Worm (Caenorhabditis elegans) whole organism, L2 larva: ENCODE measurements around the gene zig-2.

Experiments
- ama-1 ChIP-seq: fragments of 150-350 bp; optimal IDR thresholded peaks from 2 replicates; lab custom pipeline; 2018; ENCODE audit warnings: inconsistent platforms
- ceh-16 ChIP-seq: fragments of 150-350 bp; optimal IDR thresholded peaks from 2 replicates; lab custom pipeline; 2014; ENCODE audit warnings: missing biosample characterization, missing genetic modification characterization
- ceh-82 ChIP-seq: fragments of 150-350 bp; optimal IDR thresholded peaks from 2 replicates; lab custom pipeline; 2014; ENCODE audit warnings: missing biosample characterization, missing genetic modification characterization
- elt-3 ChIP-seq: sonication (generic microtip); optimal IDR thresholded peaks from 2 replicates; lab custom pipeline; 2017; ENCODE audit warnings: missing biosample characterization, missing genetic modification characterization
- mbf-1 ChIP-seq: sonication (generic microtip); optimal IDR thresholded peaks from 2 replicates; lab custom pipeline; 2017; ENCODE audit warnings: missing biosample characterization, missing genetic modification characterization
- nhr-11 ChIP-seq: fragments of 150-350 bp; optimal IDR thresholded peaks from 2 replicates; lab custom pipeline; 2014; ENCODE audit warnings: missing biosample characterization, missing genetic modification characterization
- nhr-12 ChIP-seq: fragments of 150-350 bp; optimal IDR thresholded peaks from 2 replicates; lab custom pipeline; 2014; ENCODE audit warnings: missing biosample characterization, missing genetic modification characterization
- nhr-129 ChIP-seq: fragments of 150-350 bp; optimal IDR thresholded peaks from 2 replicates; lab custom pipeline; 2014; ENCODE audit warnings: missing biosample characterization, missing genetic modification characterization
- sem-4 ChIP-seq: fragments of 150-350 bp; optimal IDR thresholded peaks from 2 replicates; lab custom pipeline; 2014; ENCODE audit warnings: missing biosample characterization, missing genetic modification reagents, missing genetic modification characterization
- unc-55 ChIP-seq: fragments of 150-350 bp; sonication (generic microtip); optimal IDR thresholded peaks from 3 replicates; lab custom pipeline; 2014; ENCODE audit warnings: missing biosample characterization, missing genetic modification reagents, missing genetic modification characterization
- ztf-11 ChIP-seq: sonication (generic microtip); optimal IDR thresholded peaks from 2 replicates; lab custom pipeline; 2017; ENCODE audit warnings: missing biosample characterization, missing genetic modification characterization
- ztf-4 ChIP-seq: fragments of 150-350 bp; optimal IDR thresholded peaks from 2 replicates; lab custom pipeline; 2014; ENCODE audit warnings: missing biosample characterization, missing genetic modification characterization

ce11 chrX:12378293-12378692, 37.1 kb upstream of the zig-2 start, which contains the start of gene glb-13:
- no peak for TF ChIP-seq ama-1 (lab: Kevin White, UChicago)
- no peak for TF ChIP-seq elt-3 (tag; lab: Kevin White, UChicago)
- TF ChIP-seq unc-55 (GFP tag; lab: Kevin White, UChicago): no peak
- TF ChIP-seq ceh-82 (tag; lab: Kevin White, UChicago): no peak
- TF ChIP-seq nhr-12: no peak
- TF ChIP-seq mbf-1: no peak
- TF ChIP-seq ceh-16 (tag; lab: Kevin White, UChicago): no peak
- TF ChIP-seq ztf-4 (tag; lab: Kevin White, UChicago): no peak
- no peak for TF ChIP-seq nhr-11
- no peak for TF ChIP-seq nhr-129
- TF ChIP-seq ztf-11: no peak
- TF ChIP-seq sem-4: no peak
